Fruit fly (Drosophila melanogaster): ENCODE measurements around the gene Swt1.
A peak's percentile ranks its signal among the peaks of the same experiment; 100 is the strongest.

Gene Swt1

DNA sequence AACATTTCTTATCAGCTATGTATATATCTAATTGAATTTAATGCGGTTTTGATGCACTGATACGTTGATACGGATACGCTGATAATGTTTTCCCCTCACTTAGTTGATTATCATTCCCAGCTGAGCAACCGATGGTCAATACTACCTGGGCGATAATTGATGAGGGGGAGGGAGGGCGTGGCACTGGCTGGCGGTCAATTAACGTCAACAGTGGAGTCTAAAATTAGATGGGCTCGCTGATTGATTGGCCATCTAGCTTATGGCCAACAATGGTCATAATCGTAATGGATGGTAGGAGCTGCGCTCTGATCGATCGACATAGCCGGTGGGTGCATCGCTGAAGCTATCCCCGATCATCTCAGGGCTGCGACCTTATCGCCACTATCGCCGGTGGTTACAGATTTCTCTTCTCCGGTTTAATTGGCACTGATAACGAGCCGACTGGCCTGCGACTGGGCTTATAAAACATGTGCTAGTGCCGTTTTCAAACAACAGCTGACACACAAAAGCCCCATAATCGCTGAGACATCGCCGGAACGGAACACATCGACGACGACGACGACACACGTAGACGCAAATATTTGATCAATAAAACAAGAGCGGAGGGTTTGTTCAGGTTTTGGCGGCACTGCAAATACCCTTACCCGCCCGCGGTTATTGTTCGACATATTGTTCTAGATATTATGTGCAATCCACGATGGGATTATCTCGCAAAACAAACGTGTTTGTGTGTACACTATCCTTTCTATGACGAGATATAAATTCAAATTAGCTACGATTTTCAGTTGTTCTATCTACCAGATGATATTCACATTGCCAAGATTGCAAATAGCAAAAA is 6.6 kb downstream of the Swt1 start (continued):
- TF ChIP-seq E2f2 (GFP tag; IDR thresholded peaks at IDR 0.05) (no peak), Xrp1 (GFP tag; IDR thresholded peaks at IDR 0.05) (0 out of 2 replicates have a peak, but pooled peaks have one; percentile 19), CG10321 (GFP tag; IDR thresholded peaks at IDR 0.05) (no peak), ci (GFP tag; IDR thresholded peaks at IDR 0.05) (no peak; the same call in 2 of the 3 replicates), TFAM (GFP tag; optimal IDR thresholded peaks at IDR 0.05) (no peak), dpn (GFP tag; optimal IDR thresholded peaks at IDR 0.05) (no peak), Six4 (GFP tag; optimal IDR thresholded peaks at IDR 0.05) (no peak), CG15269 (tag; optimal IDR thresholded peaks at IDR 0.05) (peak; percentile 44), CG15696 (tag; optimal IDR thresholded peaks at IDR 0.05) (no peak), CG6683 (GFP tag; optimal IDR thresholded peaks at IDR 0.05) (no peak), CG14860 (GFP tag; IDR thresholded peaks at IDR 0.05; ENCODE audit: partially characterized antibody) (no peak), pb (GFP tag; optimal IDR thresholded peaks at IDR 0.05) (no peak), B-H2 (GFP tag; optimal IDR thresholded peaks at IDR 0.05) (no peak), CG1602 (GFP tag; optimal IDR thresholded peaks at IDR 0.05) (no peak), CG12769 (tag; optimal IDR thresholded peaks at IDR 0.05) (peak; percentile 25), tup (GFP tag; optimal IDR thresholded peaks at IDR 0.05) (no peak), disco-r (GFP tag; optimal IDR thresholded peaks at IDR 0.05) (no peak), Hsf (GFP tag; optimal IDR thresholded peaks at IDR 0.05) (no peak), grau (tag; optimal IDR thresholded peaks at IDR 0.05) (no peak), dm (GFP tag; optimal IDR thresholded peaks at IDR 0.05) (no peak), kah (GFP tag; optimal IDR thresholded peaks at IDR 0.05) (no peak), stwl (tag; optimal IDR thresholded peaks at IDR 0.05) (no peak), row (GFP tag; IDR thresholded peaks at IDR 0.05) (peak; percentile 39; the same call in 2 of the 3 replicates), CG8944 (GFP tag; optimal IDR thresholded peaks at IDR 0.05) (no peak), Pdp1 (GFP tag; optimal IDR thresholded peaks at IDR 0.05) (peak in 1 of 2 experiments; percentile 21), CG8089 (GFP tag; optimal IDR thresholded peaks at IDR 0.05) (no peak), sens-2 (GFP tag; IDR thresholded peaks at IDR 0.05) (no peak), Myb (GFP tag; optimal IDR thresholded peaks at IDR 0.05) (no peak)

DNA sequence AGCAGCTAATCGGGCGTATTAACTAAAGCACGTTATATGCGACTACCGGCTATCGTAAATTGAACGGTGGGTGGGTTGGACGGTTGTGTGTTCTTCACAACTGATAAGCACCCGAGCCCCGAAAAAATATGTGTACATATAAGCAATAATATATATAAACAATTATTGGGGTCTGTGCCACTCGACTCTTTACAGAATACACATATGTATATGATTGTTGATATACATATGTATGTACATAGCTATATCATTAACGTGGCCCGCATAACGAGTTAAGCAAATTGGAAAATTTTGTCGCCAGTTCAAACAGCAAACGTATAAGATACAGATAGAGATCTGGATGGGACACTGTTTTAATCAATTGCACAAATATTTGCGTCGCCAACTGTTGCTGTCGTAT is 7.6 kb downstream of the Swt1 start:
- TF ChIP-seq Oaz (GFP tag; IDR thresholded peaks at IDR 0.05) (no peak), CG7556 (GFP tag; optimal IDR thresholded peaks at IDR 0.05) (no peak), CG5180 (GFP tag; optimal IDR thresholded peaks at IDR 0.05) (peak; percentile 8), slbo (GFP tag; IDR thresholded peaks at IDR 0.05) (no peak), fd3F (GFP tag; optimal IDR thresholded peaks at IDR 0.05) (peak; percentile 34), pan (optimal IDR thresholded peaks at IDR 0.05) (no peak), pan (GFP tag; optimal IDR thresholded peaks at IDR 0.05 in 1 of 2, IDR thresholded peaks at IDR 0.05 in 1 of 2) (no peak), CG13424 (tag; optimal IDR thresholded peaks at IDR 0.05) (peak; percentile 37), Adf1 (GFP tag; IDR thresholded peaks at IDR 0.05) (no peak), MTF-1 (GFP tag; optimal IDR thresholded peaks at IDR 0.05; ENCODE audit: borderline replicate concordance) (peak; percentile 48), CG10543 (GFP tag; optimal IDR thresholded peaks at IDR 0.05) (peak; percentile 72), unc-4 (GFP tag; IDR thresholded peaks at IDR 0.05; ENCODE audit: partially characterized antibody) (no peak), Dad (GFP tag; optimal IDR thresholded peaks at IDR 0.05) (no peak), Poxn (GFP tag; IDR thresholded peaks at IDR 0.05) (no peak), CG3163 (GFP tag; optimal IDR thresholded peaks at IDR 0.05) (no peak), YL-1 (GFP tag; optimal IDR thresholded peaks at IDR 0.05) (peak; percentile 1), CG12659 (GFP tag; optimal IDR thresholded peaks at IDR 0.05) (peak; percentile 30), Hmr (GFP tag; optimal IDR thresholded peaks at IDR 0.05) (peak; percentile 67), exex (tag; optimal IDR thresholded peaks at IDR 0.05) (peak; percentile 57), ab (GFP tag; optimal IDR thresholded peaks at IDR 0.05) (no peak), BtbVII (GFP tag; optimal IDR thresholded peaks at IDR 0.05) (peak; percentile 10), CG4328 (GFP tag; optimal IDR thresholded peaks at IDR 0.05) (peak; percentile 30), CG12236 (GFP tag; optimal IDR thresholded peaks at IDR 0.05) (no peak)

All from whole organism, embryonic.